Fruit fly (Drosophila melanogaster) whole organism, embryonic: Measurements from ENCODE around the gene CG6891.

Source experiments
- Aef1 ChIP-seq: fragments of 200-800 bp; sonication (Bioruptor generic); IDR thresholded peaks from 3 replicates; pipeline ENCODE4 v1.3.6; 2022; ENCODE audit warnings: missing biosample characterization, missing genetic modification characterization
- Atf-2 ChIP-seq: fragments of 200-800 bp; sonication (Bioruptor generic); optimal IDR thresholded peaks from 2 replicates; lab custom pipeline; 2016; ENCODE audit warnings: missing biosample characterization, missing genetic modification characterization
- Atf6 ChIP-seq: fragments of 200-800 bp; sonication (Bioruptor generic); IDR thresholded peaks from 2 replicates; pipeline ENCODE4 v1.3.6; 2022; ENCODE audit warnings: missing biosample characterization, missing genetic modification characterization
- CG10543 ChIP-seq: fragments of 200-800 bp; sonication (Bioruptor generic); optimal IDR thresholded peaks from 3 replicates; lab custom pipeline; 2017; ENCODE audit warnings: missing biosample characterization, mild to moderate bottlenecking, missing genetic modification characterization, moderate library complexity
- CG13287 ChIP-seq: fragments of 200-800 bp; sonication (Bioruptor generic); IDR thresholded peaks from 2 replicates; pipeline ENCODE4 v1.3.6; 2022; ENCODE audit warnings: missing biosample characterization, missing genetic modification characterization; ENCODE audit not compliant: partially characterized antibody
- CG14667 ChIP-seq: fragments of 200-800 bp; sonication (Bioruptor generic); IDR thresholded peaks from 2 replicates; pipeline ENCODE4 v1.3.6; 2022; ENCODE audit warnings: missing biosample characterization, missing genetic modification characterization
- CG1603 ChIP-seq: fragments of 200-800 bp; sonication (Bioruptor generic); optimal IDR thresholded peaks from 2 replicates; lab custom pipeline; 2019; ENCODE audit warnings: missing biosample characterization, mild to moderate bottlenecking, missing genetic modification characterization, moderate library complexity
- CG16813 ChIP-seq: fragments of 200-800 bp; sonication (Bioruptor generic); IDR thresholded peaks from 3 replicates; pipeline ENCODE4 v1.3.6; 2022; ENCODE audit warnings: missing biosample characterization, missing genetic modification characterization; ENCODE audit not compliant: partially characterized antibody
- CG16815 ChIP-seq: fragments of 200-800 bp; sonication (Bioruptor generic); optimal IDR thresholded peaks from 3 replicates; lab custom pipeline; 2017; ENCODE audit warnings: missing biosample characterization, mild to moderate bottlenecking, missing genetic modification characterization
- CG17612 ChIP-seq: fragments of 200-800 bp; sonication (Bioruptor generic); IDR thresholded peaks from 2 replicates; pipeline ENCODE4 v1.3.6; 2022; ENCODE audit warnings: missing biosample characterization, missing genetic modification characterization
- CG17829 ChIP-seq: fragments of 200-800 bp; optimal IDR thresholded peaks from 2 replicates; lab custom pipeline; 2019; ENCODE audit warnings: missing biosample characterization, mild to moderate bottlenecking, missing genetic modification characterization, moderate library complexity
- CG18476 ChIP-seq: fragments of 200-800 bp; sonication (Bioruptor generic); optimal IDR thresholded peaks from 2 replicates; lab custom pipeline; 2016; ENCODE audit warnings: missing biosample characterization, mild to moderate bottlenecking, missing genetic modification characterization
- CG18764 ChIP-seq: fragments of 200-800 bp; sonication (Bioruptor generic); optimal IDR thresholded peaks from 3 replicates; lab custom pipeline; 2016; ENCODE audit warnings: missing biosample characterization, missing genetic modification characterization
- CG2120 ChIP-seq: fragments of 200-800 bp; sonication (Bioruptor generic); optimal IDR thresholded peaks from 3 replicates; lab custom pipeline; 2016; ENCODE audit warnings: missing biosample characterization, missing genetic modification characterization
- CG2129 ChIP-seq: fragments of 200-800 bp; sonication (Bioruptor generic); IDR thresholded peaks from 2 replicates; pipeline ENCODE4 v1.3.6; 2022; ENCODE audit warnings: missing biosample characterization, missing genetic modification characterization; ENCODE audit not compliant: partially characterized antibody
- CG30020 ChIP-seq: fragments of 200-800 bp; optimal IDR thresholded peaks from 2 replicates; lab custom pipeline; 2019; ENCODE audit warnings: missing biosample characterization, mild to moderate bottlenecking, missing genetic modification characterization, moderate library complexity
- CG3281 ChIP-seq: fragments of 200-800 bp; sonication (Bioruptor generic); optimal IDR thresholded peaks from 3 replicates; lab custom pipeline; 2017; ENCODE audit warnings: missing biosample characterization, mild to moderate bottlenecking, missing genetic modification characterization
- CG7987 ChIP-seq: fragments of 200-800 bp; sonication (Bioruptor generic); optimal IDR thresholded peaks from 2 replicates; lab custom pipeline; 2018; ENCODE audit warnings: missing biosample characterization, mild to moderate bottlenecking, missing genetic modification characterization, moderate library complexity
- CG9797 ChIP-seq: fragments of 200-800 bp; sonication (Bioruptor generic); optimal IDR thresholded peaks from 3 replicates; lab custom pipeline; 2018; ENCODE audit warnings: missing biosample characterization, mild to moderate bottlenecking, missing genetic modification characterization
- Camta ChIP-seq: fragments of 200-800 bp; sonication (Bioruptor generic); optimal IDR thresholded peaks from 2 replicates; lab custom pipeline; 2016; ENCODE audit warnings: missing biosample characterization, missing genetic modification characterization
- D ChIP-seq, 2 experiments: fragments of 200-800 bp in 1 of 2; fragments of >200 bp in 1 of 2; sonication (Bioruptor generic) in 1 of 2; optimal IDR thresholded peaks; 2 replicates in 1 of 2; 3 replicates in 1 of 2; lab custom pipeline; 2017; ENCODE audit warnings: mild to moderate bottlenecking in 1 of 2, missing biosample characterization in 1 of 2, missing genetic modification characterization in 1 of 2, missing genetic modification reagents in 1 of 2
- Dek ChIP-seq: fragments of 200-800 bp; sonication (Bioruptor generic); optimal IDR thresholded peaks from 3 replicates; lab custom pipeline; 2019; ENCODE audit warnings: missing biosample characterization, mild to moderate bottlenecking, missing genetic modification characterization, moderate library complexity
- Doc3 ChIP-seq: fragments of 200-800 bp; sonication (Bioruptor generic); IDR thresholded peaks from 3 replicates; pipeline ENCODE4 v1.3.6; 2022; ENCODE audit warnings: missing biosample characterization, missing genetic modification characterization; ENCODE audit not compliant: partially characterized antibody
- HLHmδ ChIP-seq: fragments of 200-800 bp; sonication (Bioruptor generic); optimal IDR thresholded peaks from 2 replicates; lab custom pipeline; 2018; ENCODE audit warnings: missing biosample characterization, mild to moderate bottlenecking, missing genetic modification characterization, moderate library complexity
- HmgD ChIP-seq: fragments of 200-800 bp; sonication (Bioruptor generic); optimal IDR thresholded peaks from 3 replicates; lab custom pipeline; 2016; ENCODE audit warnings: missing biosample characterization, missing genetic modification characterization
- Hmr ChIP-seq: fragments of 200-800 bp; sonication (Bioruptor generic); optimal IDR thresholded peaks from 3 replicates; lab custom pipeline; 2017; ENCODE audit warnings: mild to moderate bottlenecking, missing biosample characterization, missing genetic modification reagents, missing genetic modification characterization
- Hr3 ChIP-seq: fragments of 200-800 bp; sonication (Bioruptor generic); optimal IDR thresholded peaks from 3 replicates; lab custom pipeline; 2016; ENCODE audit warnings: missing biosample characterization, missing genetic modification characterization
- NK7.1 ChIP-seq: fragments of 200-800 bp; sonication (Bioruptor generic); optimal IDR thresholded peaks from 3 replicates; lab custom pipeline; 2016; ENCODE audit warnings: missing biosample characterization, missing genetic modification characterization
- Oli ChIP-seq: fragments of 200-800 bp; sonication (Bioruptor generic); optimal IDR thresholded peaks from 2 replicates; lab custom pipeline; 2018; ENCODE audit warnings: missing biosample characterization, mild to moderate bottlenecking, missing genetic modification characterization, moderate library complexity
- Sin3A ChIP-seq: fragments of >200 bp; optimal IDR thresholded peaks from 2 replicates; lab custom pipeline; 2018
- Taf1 ChIP-seq: fragments of 200-800 bp; sonication (Bioruptor generic); IDR thresholded peaks from 2 replicates; pipeline ENCODE4 v1.3.6; 2022; ENCODE audit warnings: missing biosample characterization, missing genetic modification characterization
- ac ChIP-seq: fragments of 200-800 bp; sonication (Bioruptor generic); optimal IDR thresholded peaks from 3 replicates; lab custom pipeline; 2017; ENCODE audit warnings: missing biosample characterization, mild to moderate bottlenecking, missing genetic modification characterization
- chinmo ChIP-seq: fragments of 200-800 bp; sonication (Bioruptor generic); IDR thresholded peaks from 4 replicates; pipeline ENCODE4 v1.3.6; 2022; ENCODE audit warnings: missing biosample characterization, missing genetic modification characterization; ENCODE audit not compliant: partially characterized antibody
- chm ChIP-seq: fragments of 200-800 bp; sonication (Bioruptor generic); IDR thresholded peaks from 2 replicates; pipeline ENCODE4 v1.3.6; 2022; ENCODE audit warnings: missing biosample characterization, missing genetic modification characterization
- fu2 ChIP-seq: fragments of 200-800 bp; sonication (Bioruptor generic); optimal IDR thresholded peaks from 2 replicates; lab custom pipeline; 2016; ENCODE audit warnings: missing biosample characterization, missing genetic modification characterization
- hkb ChIP-seq, 2 experiments: fragments of 200-800 bp in 1 of 2; fragments of >200 bp in 1 of 2; sonication (Bioruptor generic) in 1 of 2; IDR thresholded peaks in 1 of 2; optimal IDR thresholded peaks in 1 of 2; 2 replicates each; pipeline versions ENCODE4 v1.3.6 to Lab custom; 2017 to 2022; ENCODE audit warnings: missing biosample characterization in 1 of 2, missing genetic modification characterization in 1 of 2
- kay ChIP-seq: fragments of 200-800 bp; sonication (Bioruptor generic); optimal IDR thresholded peaks from 2 replicates; lab custom pipeline; 2016; ENCODE audit warnings: missing biosample characterization, missing genetic modification characterization
- lbe ChIP-seq: fragments of 200-800 bp; sonication (Bioruptor generic); optimal IDR thresholded peaks from 2 replicates; lab custom pipeline; 2016; ENCODE audit warnings: missing biosample characterization, mild to moderate bottlenecking, missing genetic modification characterization
- lola ChIP-seq, 3 experiments: fragments of >200 bp in 2 of 3; fragments of 200-800 bp in 1 of 3; sonication (Bioruptor generic) in 1 of 3; optimal IDR thresholded peaks; 2 replicates each; lab custom pipeline; 2017 to 2019; ENCODE audit warnings: missing biosample characterization in 3 of 3, missing genetic modification characterization in 3 of 3, mild to moderate bottlenecking in 1 of 3, moderate library complexity in 1 of 3
- mld ChIP-seq: fragments of 200-800 bp; sonication (Bioruptor generic); IDR thresholded peaks from 3 replicates; pipeline ENCODE4 v1.3.6; 2022; ENCODE audit warnings: missing biosample characterization, missing genetic modification characterization; ENCODE audit not compliant: partially characterized antibody
- nerfin-1 ChIP-seq: fragments of 200-800 bp; sonication (Bioruptor generic); optimal IDR thresholded peaks from 3 replicates; lab custom pipeline; 2019; ENCODE audit warnings: missing biosample characterization, mild to moderate bottlenecking, missing genetic modification characterization, moderate library complexity
- nom ChIP-seq: fragments of 200-800 bp; sonication (Bioruptor generic); optimal IDR thresholded peaks from 2 replicates; lab custom pipeline; 2017; ENCODE audit warnings: missing biosample characterization, missing genetic modification characterization, mild to moderate bottlenecking, moderate library complexity, missing genetic modification reagents
- pzg ChIP-seq: fragments of 200-800 bp; sonication (Bioruptor generic); optimal IDR thresholded peaks from 3 replicates; lab custom pipeline; 2018; ENCODE audit warnings: missing biosample characterization, mild to moderate bottlenecking, missing genetic modification characterization, moderate library complexity
- ranshi ChIP-seq: fragments of 200-800 bp; sonication (Bioruptor generic); IDR thresholded peaks from 2 replicates; pipeline ENCODE4 v1.3.6; 2022; ENCODE audit warnings: missing biosample characterization, missing genetic modification characterization
- rib ChIP-seq: fragments of 200-800 bp; sonication (Bioruptor generic); IDR thresholded peaks from 2 replicates; pipeline ENCODE4 v1.3.6; 2022; ENCODE audit warnings: missing biosample characterization, missing genetic modification characterization
- salm ChIP-seq: fragments of 200-800 bp; sonication (Bioruptor generic); optimal IDR thresholded peaks from 2 replicates; lab custom pipeline; 2018; ENCODE audit warnings: missing biosample characterization, mild to moderate bottlenecking, missing genetic modification characterization
- seq ChIP-seq: fragments of 200-800 bp; sonication (Bioruptor generic); IDR thresholded peaks from 2 replicates; pipeline ENCODE4 v1.3.6; 2022; ENCODE audit warnings: missing biosample characterization, missing genetic modification characterization
- tap ChIP-seq: fragments of 200-800 bp; optimal IDR thresholded peaks from 3 replicates; lab custom pipeline; 2019; ENCODE audit warnings: missing biosample characterization, mild to moderate bottlenecking, missing genetic modification characterization, moderate library complexity
- unc-4 ChIP-seq: fragments of 200-800 bp; sonication (Bioruptor generic); IDR thresholded peaks from 2 replicates; pipeline ENCODE4 v1.3.6; 2022; ENCODE audit warnings: missing biosample characterization, missing genetic modification characterization; ENCODE audit not compliant: partially characterized antibody

CG6891 gene

DNA sequence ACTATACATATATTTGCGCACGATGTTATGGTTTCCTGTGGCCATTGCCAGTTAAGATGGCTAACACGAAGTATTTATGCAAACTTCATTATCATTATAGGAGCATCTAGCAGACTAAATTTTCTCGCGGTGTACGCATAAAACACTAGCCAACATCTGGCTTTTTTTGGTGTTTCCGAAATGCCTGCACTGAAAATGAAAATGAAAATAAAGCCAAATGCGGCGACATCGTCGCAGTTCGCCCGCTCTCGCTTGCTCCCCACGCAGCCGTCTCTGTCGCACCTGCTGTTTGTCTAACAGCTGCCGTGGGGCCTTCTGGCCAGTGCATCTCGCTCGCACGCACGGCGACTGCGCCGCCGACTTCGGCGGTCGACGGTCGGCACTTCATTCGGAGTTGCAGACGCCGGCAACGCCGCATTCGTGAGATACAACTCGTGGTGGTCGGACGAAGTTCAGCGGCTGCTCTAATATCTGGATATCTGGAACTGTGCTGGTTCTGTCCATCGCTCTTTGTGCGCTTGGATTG is at the start of gene CG6891 (continued):
- TF ChIP-seq CG9797 (GFP tag; lab: Kevin White, UChicago): no peak
- peak; percentile 54 for TF ChIP-seq CG1603 (tag; lab: Kevin White, UChicago)
- TF ChIP-seq HLHmδ (GFP tag; lab: Kevin White, UChicago): peak; percentile 72
- TF ChIP-seq Atf-2 (GFP tag; lab: Kevin White, UChicago): no peak
- TF ChIP-seq CG30020 (tag; lab: Kevin White, UChicago): no peak
- TF ChIP-seq nerfin-1 (tag; lab: Kevin White, UChicago): peak; percentile 33
- no peak for TF ChIP-seq kay (GFP tag; lab: Kevin White, UChicago)
- TF ChIP-seq CG17829: peak; percentile 41
- TF ChIP-seq CG13287 (GFP tag; lab: Robert Waterston, UW): peak; percentile 41; the same call in 1 of the 2 replicates
- TF ChIP-seq tap (tag; lab: Kevin White, UChicago): no peak
- TF ChIP-seq CG2120 (GFP tag; lab: Kevin White, UChicago): peak; percentile 17
- no peak for TF ChIP-seq Atf6 (GFP tag; lab: Robert Waterston, UW)
- TF ChIP-seq hkb (optimal IDR thresholded peaks at IDR 0.05; lab: Kevin White, UChicago): no peak
- peak; percentile 29; the same call in 1 of the 2 replicates for TF ChIP-seq hkb (GFP tag; IDR thresholded peaks at IDR 0.05; lab: Robert Waterston, UW)
- TF ChIP-seq Oli: peak; percentile 38
- no peak for TF ChIP-seq salm
- no peak for TF ChIP-seq CG3281 (GFP tag; lab: Kevin White, UChicago)
- TF ChIP-seq Taf1 (GFP tag; lab: Robert Waterston, UW): no peak
- peak; percentile 45 for TF ChIP-seq ac
- TF ChIP-seq chm (GFP tag; lab: Robert Waterston, UW): peak; percentile 63
- no peak for TF ChIP-seq Doc3 (GFP tag; lab: Robert Waterston, UW)
- no peak for TF ChIP-seq Aef1 (GFP tag; lab: Robert Waterston, UW)
- TF ChIP-seq CG14667 (GFP tag; lab: Robert Waterston, UW): no peak
- TF ChIP-seq CG16813 (GFP tag; lab: Robert Waterston, UW): no peak
- TF ChIP-seq NK7.1 (GFP tag; lab: Kevin White, UChicago): no peak
- no peak for TF ChIP-seq Camta (GFP tag; lab: Kevin White, UChicago)
- no peak for TF ChIP-seq pzg
- no peak for TF ChIP-seq CG16815 (GFP tag; lab: Kevin White, UChicago)
- TF ChIP-seq Hr3 (GFP tag; lab: Kevin White, UChicago): peak; percentile 11
- TF ChIP-seq nom (GFP tag; lab: Kevin White, UChicago): peak; percentile 54
- no peak for TF ChIP-seq lbe (GFP tag; lab: Kevin White, UChicago)
- no peak for TF ChIP-seq CG2129
- no peak for TF ChIP-seq D (optimal IDR thresholded peaks at IDR 0.05; lab: Kevin White, UChicago)
- TF ChIP-seq D (GFP tag; optimal IDR thresholded peaks at IDR 0.05; lab: Kevin White, UChicago): no peak
- TF ChIP-seq ranshi (GFP tag; lab: Robert Waterston, UW): 0 out of 2 replicates have a peak, but pooled peaks have one; percentile 19
- no peak for TF ChIP-seq mld (GFP tag; lab: Robert Waterston, UW)
- TF ChIP-seq HmgD (GFP tag; lab: Kevin White, UChicago): no peak
- TF ChIP-seq CG18764 (GFP tag; lab: Kevin White, UChicago): no peak
- TF ChIP-seq Dek: no peak
- TF ChIP-seq chinmo (GFP tag; lab: Robert Waterston, UW): peak; percentile 89
- peak in 1 of 3 experiments; percentile 32 for TF ChIP-seq lola (GFP tag; optimal IDR thresholded peaks at IDR 0.05; lab: Kevin White, UChicago)
- no peak for TF ChIP-seq CG17612
- TF ChIP-seq rib (GFP tag; lab: Robert Waterston, UW): no peak
- TF ChIP-seq Sin3A (lab: Kevin White, UChicago): no peak
- TF ChIP-seq CG10543 (GFP tag; lab: Kevin White, UChicago): peak; percentile 5
- no peak; the same call in 1 of the 2 replicates for TF ChIP-seq seq (GFP tag; lab: Robert Waterston, UW)
- TF ChIP-seq CG7987 (GFP tag; lab: Kevin White, UChicago): no peak
- no peak for TF ChIP-seq Hmr
- TF ChIP-seq fu2 (GFP tag; lab: Kevin White, UChicago): no peak
- no peak for TF ChIP-seq unc-4
- no peak for TF ChIP-seq CG18476 (GFP tag; lab: Kevin White, UChicago)
